Fruit fly (Drosophila melanogaster) whole organism, embryonic: Measurements from ENCODE around the gene run.
A peak's percentile ranks its signal among the peaks of the same experiment; 100 is the strongest.

ENCODE experiments used
- Ada2b ChIP-seq: fragments of 200-800 bp; sonication (Bioruptor generic); IDR thresholded peaks from 2 replicates; pipeline ENCODE4 v1.3.6; 2022; ENCODE audit warnings: missing biosample characterization, missing genetic modification characterization
- Aef1 ChIP-seq: fragments of 200-800 bp; sonication (Bioruptor generic); IDR thresholded peaks from 3 replicates; pipeline ENCODE4 v1.3.6; 2022; ENCODE audit warnings: missing biosample characterization, missing genetic modification characterization
- Awh ChIP-seq: fragments of 200-800 bp; sonication (Bioruptor generic); IDR thresholded peaks from 2 replicates; pipeline ENCODE4, ENCODE4 v1.3.6; 2022; ENCODE audit warnings: missing biosample characterization, missing genetic modification characterization
- BEAF-32 ChIP-seq: fragments of 200-800 bp; sonication (Bioruptor generic); optimal IDR thresholded peaks from 3 replicates; lab custom pipeline; 2017; ENCODE audit warnings: missing biosample characterization, missing genetic modification characterization, mild to moderate bottlenecking, moderate library complexity, missing genetic modification reagents
- C15 ChIP-seq: fragments of 200-800 bp; sonication (Bioruptor generic); IDR thresholded peaks from 3 replicates; pipeline ENCODE4 v1.3.6; 2022; ENCODE audit warnings: missing biosample characterization, missing genetic modification characterization
- CG11085 ChIP-seq: fragments of 200-800 bp; sonication (Bioruptor generic); IDR thresholded peaks from 2 replicates; pipeline ENCODE4 v1.3.6; 2022; ENCODE audit warnings: missing biosample characterization, missing genetic modification characterization
- CG11696 ChIP-seq: fragments of 200-800 bp; sonication (Bioruptor generic); IDR thresholded peaks from 2 replicates; pipeline ENCODE4 v1.3.6; 2022; ENCODE audit warnings: missing biosample characterization, missing genetic modification characterization
- CG11723 ChIP-seq: fragments of 200-800 bp; sonication (Bioruptor generic); optimal IDR thresholded peaks from 2 replicates; lab custom pipeline; 2017; ENCODE audit warnings: missing biosample characterization, mild to moderate bottlenecking, missing genetic modification characterization
- CG13123 ChIP-seq: fragments of 200-800 bp; sonication (Bioruptor generic); optimal IDR thresholded peaks from 2 replicates; lab custom pipeline; 2016; ENCODE audit warnings: missing biosample characterization, missing genetic modification characterization
- CG13775 ChIP-seq: fragments of 200-800 bp; sonication (Bioruptor generic); optimal IDR thresholded peaks from 3 replicates; lab custom pipeline; 2017; ENCODE audit warnings: missing biosample characterization, mild to moderate bottlenecking, missing genetic modification characterization
- CG15011 ChIP-seq: fragments of 200-800 bp; sonication (Bioruptor generic); optimal IDR thresholded peaks from 3 replicates; lab custom pipeline; 2018; ENCODE audit warnings: missing biosample characterization, mild to moderate bottlenecking, missing genetic modification characterization
- CG1529 ChIP-seq: fragments of 200-800 bp; sonication (Bioruptor generic); optimal IDR thresholded peaks from 3 replicates; lab custom pipeline; 2018; ENCODE audit warnings: missing biosample characterization, missing genetic modification characterization
- CG16815 ChIP-seq: fragments of 200-800 bp; sonication (Bioruptor generic); optimal IDR thresholded peaks from 3 replicates; lab custom pipeline; 2017; ENCODE audit warnings: missing biosample characterization, mild to moderate bottlenecking, missing genetic modification characterization
- CG1792 ChIP-seq: fragments of 200-800 bp; sonication (Bioruptor generic); optimal IDR thresholded peaks from 2 replicates; lab custom pipeline; 2016; ENCODE audit warnings: missing biosample characterization, missing genetic modification characterization
- CG18262 ChIP-seq: fragments of 200-800 bp; optimal IDR thresholded peaks from 3 replicates; lab custom pipeline; 2019; ENCODE audit warnings: missing biosample characterization, mild to moderate bottlenecking, missing genetic modification characterization, moderate library complexity
- CG32532 ChIP-seq: fragments of 200-800 bp; sonication (Bioruptor generic); IDR thresholded peaks from 2 replicates; pipeline ENCODE4 v1.3.6; 2022; ENCODE audit warnings: missing biosample characterization, missing genetic modification characterization
- CG32772 ChIP-seq: fragments of 200-800 bp; sonication (Bioruptor generic); IDR thresholded peaks from 2 replicates; pipeline ENCODE4 v1.3.6; 2022; ENCODE audit warnings: missing biosample characterization, missing genetic modification characterization
- CG4617 ChIP-seq: fragments of 200-800 bp; sonication (Bioruptor generic); optimal IDR thresholded peaks from 3 replicates; lab custom pipeline; 2016; ENCODE audit warnings: missing biosample characterization, missing genetic modification characterization, borderline replicate concordance
- CG6254 ChIP-seq: fragments of 200-800 bp; sonication (Bioruptor generic); optimal IDR thresholded peaks from 3 replicates; lab custom pipeline; 2017; ENCODE audit warnings: mild to moderate bottlenecking, missing biosample characterization, missing genetic modification reagents, missing genetic modification characterization
- CG6854 ChIP-seq: fragments of 200-800 bp; sonication (Bioruptor generic); optimal IDR thresholded peaks from 3 replicates; lab custom pipeline; 2017; ENCODE audit warnings: missing biosample characterization, mild to moderate bottlenecking, missing genetic modification characterization
- CG7372 ChIP-seq: fragments of 200-800 bp; sonication (Bioruptor generic); IDR thresholded peaks from 2 replicates; pipeline ENCODE4 v1.3.6; 2022; ENCODE audit warnings: missing biosample characterization, missing genetic modification characterization
- CG7786 ChIP-seq: fragments of 200-800 bp; sonication (Bioruptor generic); optimal IDR thresholded peaks from 2 replicates; lab custom pipeline; 2016; ENCODE audit warnings: missing biosample characterization, missing genetic modification characterization
- CG8281 ChIP-seq: fragments of 200-800 bp; sonication (Bioruptor generic); optimal IDR thresholded peaks from 2 replicates; lab custom pipeline; 2018; ENCODE audit warnings: missing biosample characterization, mild to moderate bottlenecking, missing genetic modification characterization, moderate library complexity
- CG8765 ChIP-seq: fragments of 200-800 bp; sonication (Bioruptor generic); IDR thresholded peaks from 2 replicates; pipeline ENCODE4 v1.3.6; 2022; ENCODE audit warnings: missing biosample characterization, missing genetic modification characterization
- D19A ChIP-seq: fragments of 200-800 bp; optimal IDR thresholded peaks from 3 replicates; lab custom pipeline; 2019; ENCODE audit warnings: missing biosample characterization, mild to moderate bottlenecking, missing genetic modification characterization, moderate library complexity
- Dbx ChIP-seq: fragments of 200-800 bp; sonication (Bioruptor generic); IDR thresholded peaks from 3 replicates; pipeline ENCODE4 v1.3.6; 2022; ENCODE audit warnings: missing biosample characterization, missing genetic modification characterization
- ERR ChIP-seq: fragments of 200-800 bp; sonication (Bioruptor generic); optimal IDR thresholded peaks from 2 replicates; lab custom pipeline; 2016; ENCODE audit warnings: missing biosample characterization, missing genetic modification characterization
- Fer2 ChIP-seq: fragments of 200-800 bp; sonication (Bioruptor generic); optimal IDR thresholded peaks from 2 replicates; lab custom pipeline; 2018; ENCODE audit warnings: missing biosample characterization, mild to moderate bottlenecking, missing genetic modification characterization, moderate library complexity
- HLHmδ ChIP-seq: fragments of 200-800 bp; sonication (Bioruptor generic); optimal IDR thresholded peaks from 2 replicates; lab custom pipeline; 2018; ENCODE audit warnings: missing biosample characterization, mild to moderate bottlenecking, missing genetic modification characterization, moderate library complexity
- Hr39 ChIP-seq: fragments of >200 bp; optimal IDR thresholded peaks from 2 replicates; lab custom pipeline; 2017
- Lim3 ChIP-seq: fragments of 200-800 bp; sonication (Bioruptor generic); IDR thresholded peaks from 2 replicates; pipeline ENCODE4 v1.3.6; 2022; ENCODE audit warnings: missing biosample characterization, missing genetic modification characterization
- Mad ChIP-seq: fragments of 200-800 bp; sonication (Bioruptor generic); optimal IDR thresholded peaks from 2 replicates; lab custom pipeline; 2016; ENCODE audit warnings: missing biosample characterization, missing genetic modification characterization
- NC2α ChIP-seq: fragments of 200-800 bp; sonication (Bioruptor generic); optimal IDR thresholded peaks from 2 replicates; lab custom pipeline; 2016; ENCODE audit warnings: missing biosample characterization, missing genetic modification characterization
- NK7.1 ChIP-seq: fragments of 200-800 bp; sonication (Bioruptor generic); optimal IDR thresholded peaks from 3 replicates; lab custom pipeline; 2016; ENCODE audit warnings: missing biosample characterization, missing genetic modification characterization
- Sin3A ChIP-seq: fragments of >200 bp; optimal IDR thresholded peaks from 2 replicates; lab custom pipeline; 2018
- Vsx1 ChIP-seq: fragments of 200-800 bp; sonication (Bioruptor generic); optimal IDR thresholded peaks from 2 replicates; lab custom pipeline; 2017; ENCODE audit warnings: missing biosample characterization, mild to moderate bottlenecking, missing genetic modification characterization, missing genetic modification reagents
- YL-1 ChIP-seq: fragments of 200-800 bp; sonication (Bioruptor generic); optimal IDR thresholded peaks from 3 replicates; lab custom pipeline; 2017; ENCODE audit warnings: missing biosample characterization, mild to moderate bottlenecking, missing genetic modification characterization
- al ChIP-seq: fragments of 200-800 bp; sonication (Bioruptor generic); IDR thresholded peaks from 2 replicates; pipeline ENCODE4 v1.3.6; 2022; ENCODE audit warnings: missing biosample characterization, missing genetic modification characterization
- bcd ChIP-seq: fragments of 200-800 bp; sonication (Bioruptor generic); optimal IDR thresholded peaks from 2 replicates; lab custom pipeline; 2017; ENCODE audit warnings: missing biosample characterization, mild to moderate bottlenecking, missing genetic modification characterization
- br ChIP-seq: fragments of >200 bp; optimal IDR thresholded peaks from 2 replicates; lab custom pipeline; 2017
- chif ChIP-seq, 2 experiments: fragments of 200-800 bp; sonication (Bioruptor generic); optimal IDR thresholded peaks; 3 replicates each; lab custom pipeline; 2016; ENCODE audit warnings: missing biosample characterization in 2 of 2, missing genetic modification characterization in 2 of 2
- dpn ChIP-seq, 2 experiments: fragments of 200-800 bp; sonication (Bioruptor generic); optimal IDR thresholded peaks; 3 replicates each; lab custom pipeline; 2016; ENCODE audit warnings: missing biosample characterization in 2 of 2, missing genetic modification characterization in 2 of 2
- grau ChIP-seq: fragments of 200-800 bp; optimal IDR thresholded peaks from 3 replicates; lab custom pipeline; 2019; ENCODE audit warnings: missing biosample characterization, mild to moderate bottlenecking, missing genetic modification characterization, moderate library complexity
- ham ChIP-seq: fragments of 200-800 bp; sonication (Bioruptor generic); IDR thresholded peaks from 2 replicates; pipeline ENCODE4 v1.3.6; 2022; ENCODE audit warnings: missing biosample characterization, missing genetic modification characterization
- jigr1 ChIP-seq: fragments of 200-800 bp; sonication (Bioruptor generic); IDR thresholded peaks from 3 replicates; pipeline ENCODE4 v1.3.6; 2022; ENCODE audit warnings: missing biosample characterization, missing genetic modification characterization
- ken ChIP-seq: fragments of 200-800 bp; sonication (Bioruptor generic); IDR thresholded peaks from 3 replicates; pipeline ENCODE4 v1.3.6; 2022; ENCODE audit warnings: missing biosample characterization, missing genetic modification characterization
- pho ChIP-seq: fragments of 200-800 bp; sonication (Bioruptor generic); optimal IDR thresholded peaks from 2 replicates; lab custom pipeline; 2016; ENCODE audit warnings: missing biosample characterization, missing genetic modification characterization
- pnt ChIP-seq: fragments of 200-800 bp; sonication (Bioruptor generic); optimal IDR thresholded peaks from 3 replicates; lab custom pipeline; 2016; ENCODE audit warnings: missing biosample characterization, missing genetic modification characterization
- psq ChIP-seq: fragments of 200-800 bp; sonication (Bioruptor generic); optimal IDR thresholded peaks from 2 replicates; lab custom pipeline; 2017; ENCODE audit warnings: missing biosample characterization, missing genetic modification characterization
- row ChIP-seq: fragments of 200-800 bp; sonication (Bioruptor generic); IDR thresholded peaks from 3 replicates; pipeline ENCODE4 v1.3.6; 2022; ENCODE audit warnings: missing biosample characterization, missing genetic modification characterization
- shn ChIP-seq: fragments of 200-800 bp; sonication (Bioruptor generic); optimal IDR thresholded peaks from 3 replicates; lab custom pipeline; 2016; ENCODE audit warnings: missing biosample characterization, missing genetic modification characterization
- sima ChIP-seq: fragments of 200-800 bp; sonication (Bioruptor generic); optimal IDR thresholded peaks from 2 replicates; lab custom pipeline; 2016; ENCODE audit warnings: missing biosample characterization, missing genetic modification characterization
- sna ChIP-seq: fragments of 200-800 bp; sonication (Bioruptor generic); IDR thresholded peaks from 2 replicates; pipeline ENCODE4 v1.3.6; 2022; ENCODE audit warnings: missing biosample characterization, missing genetic modification characterization; ENCODE audit not compliant: partially characterized antibody

The run gene

DNA sequence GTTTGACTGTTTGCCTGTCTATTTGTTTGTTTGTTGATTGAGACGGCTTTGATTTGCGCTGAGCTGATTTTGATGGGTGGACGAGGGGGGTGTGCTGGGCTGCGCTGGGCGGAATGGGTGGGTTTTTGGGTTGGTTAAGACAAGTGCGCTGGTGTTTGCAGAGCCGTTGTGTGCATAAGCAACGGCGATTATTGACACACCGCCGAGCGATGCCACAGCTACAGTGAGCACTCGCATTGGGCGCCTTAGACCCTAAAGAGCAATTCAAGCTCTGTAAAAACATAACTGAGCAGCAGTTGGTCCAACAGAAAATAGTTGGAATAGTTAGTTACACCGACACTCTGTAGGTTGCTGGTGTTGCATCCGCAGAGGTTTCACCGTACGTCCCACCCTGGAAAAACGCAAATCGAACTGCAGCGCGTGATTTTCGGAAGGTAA, 35.5 kb upstream of the run start (continued):
- TF ChIP-seq Vsx1 (GFP tag; lab: Kevin White, UChicago) (peak; percentile 79), CG1792 (peak; percentile 85), CG8765 (GFP tag; lab: Robert Waterston, UW) (peak; percentile 82), CG6854 (GFP tag; lab: Kevin White, UChicago) (peak; percentile 15), NK7.1 (peak; percentile 77), Lim3 (GFP tag; lab: Robert Waterston, UW) (0 out of 2 replicates have a peak, but pooled peaks have one; percentile 40), CG11723 (GFP tag; lab: Kevin White, UChicago) (peak; percentile 79), br (lab: Kevin White, UChicago) (no peak), Aef1 (GFP tag; lab: Robert Waterston, UW) (peak; percentile 79), D19A (tag; lab: Kevin White, UChicago) (peak; percentile 55), Mad (peak; percentile 64), jigr1 (GFP tag; lab: Robert Waterston, UW) (peak; percentile 71; the same call in 1 of the 3 replicates), CG15011 (GFP tag; lab: Kevin White, UChicago) (peak; percentile 64), ERR (GFP tag; lab: Kevin White, UChicago) (peak; percentile 10), Dbx (GFP tag; lab: Robert Waterston, UW) (0 out of 3 replicates have a peak, but pooled peaks have one; percentile 27), CG13775 (GFP tag; lab: Kevin White, UChicago) (peak; percentile 61), CG6254 (GFP tag; lab: Kevin White, UChicago) (peak; percentile 66), HLHmδ (peak; percentile 49), CG32532 (GFP tag; lab: Robert Waterston, UW) (peak; percentile 61), Awh (GFP tag; lab: Robert Waterston, UW) (peak; percentile 88), CG8281 (tag; lab: Kevin White, UChicago) (peak; percentile 32), CG16815 (GFP tag; lab: Kevin White, UChicago) (peak; percentile 72), CG11085 (peak; percentile 55), psq (peak; percentile 54), grau (tag; lab: Kevin White, UChicago) (peak; percentile 91), NC2α (GFP tag; lab: Kevin White, UChicago) (peak; percentile 74), dpn (GFP tag; optimal IDR thresholded peaks at IDR 0.05; lab: Kevin White, UChicago) (peak; percentile 64 to 73), row (GFP tag; lab: Robert Waterston, UW) (peak; percentile 79), CG11696 (peak; percentile 38; the same call in 1 of the 2 replicates), sna (GFP tag; lab: Robert Waterston, UW) (no peak), bcd (GFP tag; lab: Kevin White, UChicago) (peak; percentile 82), CG32772 (GFP tag; lab: Robert Waterston, UW) (peak; percentile 86), CG4617 (GFP tag; lab: Kevin White, UChicago) (peak; percentile 58), CG18262 (tag; lab: Kevin White, UChicago) (peak; percentile 78), Hr39 (lab: Kevin White, UChicago) (no peak), chif (GFP tag; optimal IDR thresholded peaks at IDR 0.05; lab: Kevin White, UChicago) (peak; percentile 81 to 84), CG1529 (GFP tag; lab: Kevin White, UChicago) (peak; percentile 81), al (GFP tag; lab: Robert Waterston, UW) (no peak), ham (GFP tag; lab: Robert Waterston, UW) (no peak), Ada2b (GFP tag; lab: Robert Waterston, UW) (peak; percentile 77), ken (GFP tag; lab: Robert Waterston, UW) (peak; percentile 83), YL-1 (GFP tag; lab: Kevin White, UChicago) (peak; percentile 61), CG13123 (GFP tag; lab: Kevin White, UChicago) (peak; percentile 71), CG7786 (GFP tag; lab: Kevin White, UChicago) (peak; percentile 56), CG7372 (peak; percentile 66), BEAF-32 (no peak), shn (GFP tag; lab: Kevin White, UChicago) (peak; percentile 45), pnt (GFP tag; lab: Kevin White, UChicago) (peak; percentile 82), Fer2 (tag; lab: Kevin White, UChicago) (peak; percentile 25), pho (peak; percentile 3), Sin3A (lab: Kevin White, UChicago) (no peak), C15 (GFP tag; lab: Robert Waterston, UW) (0 out of 3 replicates have a peak, but pooled peaks have one; percentile 20), sima (peak; percentile 8)
